Fruit fly (Drosophila melanogaster): ENCODE measurements around the gene alpha4GT1.
A peak's percentile ranks its signal among the peaks of the same experiment; 100 is the strongest.

Gene alpha4GT1

dm6 chr2L:3056448-3056790 lies 33.5 kb upstream of the alpha4GT1 start, which contains the start of gene FASN1 (continued):
- TF ChIP-seq Kr (GFP tag; optimal IDR thresholded peaks at IDR 0.05) (no peak), CG2202 (tag; optimal IDR thresholded peaks at IDR 0.05) (no peak), CG13775 (GFP tag; optimal IDR thresholded peaks at IDR 0.05) (no peak), repo (GFP tag; optimal IDR thresholded peaks at IDR 0.05) (no peak), ATbp (GFP tag; optimal IDR thresholded peaks at IDR 0.05) (no peak), fd64A (GFP tag; optimal IDR thresholded peaks at IDR 0.05) (no peak), CG12071 (GFP tag; optimal IDR thresholded peaks at IDR 0.05) (peak; percentile 65), D (optimal IDR thresholded peaks at IDR 0.05) (no peak), D (GFP tag; optimal IDR thresholded peaks at IDR 0.05) (no peak), Myb (GFP tag; optimal IDR thresholded peaks at IDR 0.05) (peak; percentile 31), CG2678 (tag; optimal IDR thresholded peaks at IDR 0.05) (peak; percentile 17), CG10431 (GFP tag; optimal IDR thresholded peaks at IDR 0.05) (no peak), CG15514 (GFP tag; optimal IDR thresholded peaks at IDR 0.05) (peak; percentile 34), CG4820 (GFP tag; optimal IDR thresholded peaks at IDR 0.05) (no peak), CG7839 (tag; optimal IDR thresholded peaks at IDR 0.05) (no peak), CG5180 (GFP tag; optimal IDR thresholded peaks at IDR 0.05) (peak; percentile 23), vnd (GFP tag; IDR thresholded peaks at IDR 0.05; ENCODE audit: partially characterized antibody) (no peak), NC2α (GFP tag; optimal IDR thresholded peaks at IDR 0.05) (peak; percentile 11), Sin3A (optimal IDR thresholded peaks at IDR 0.05) (no peak), Stat92E (GFP tag; optimal IDR thresholded peaks at IDR 0.05) (no peak), CG7271 (tag; optimal IDR thresholded peaks at IDR 0.05) (no peak), bsh (GFP tag; optimal IDR thresholded peaks at IDR 0.05) (no peak), CG13624 (GFP tag; optimal IDR thresholded peaks at IDR 0.05) (peak; percentile 28), CG18476 (GFP tag; optimal IDR thresholded peaks at IDR 0.05) (no peak), Adf1 (GFP tag; IDR thresholded peaks at IDR 0.05) (peak; percentile 37; the same call in 1 of the 2 replicates), nmo (GFP tag; optimal IDR thresholded peaks at IDR 0.05) (no peak), MTF-1 (GFP tag; optimal IDR thresholded peaks at IDR 0.05; ENCODE audit: borderline replicate concordance) (peak; percentile 25), sug (tag; optimal IDR thresholded peaks at IDR 0.05) (peak; percentile 40), sqz (GFP tag; optimal IDR thresholded peaks at IDR 0.05) (no peak), CG34422 (GFP tag; IDR thresholded peaks at IDR 0.05) (peak; percentile 60; the same call in 1 of the 3 replicates), hbn (GFP tag; IDR thresholded peaks at IDR 0.05; ENCODE audit: partially characterized antibody) (no peak), CG42726 (GFP tag; IDR thresholded peaks at IDR 0.05; ENCODE audit: partially characterized antibody) (0 out of 2 replicates have a peak, but pooled peaks have one; percentile 31), CG6272 (GFP tag; IDR thresholded peaks at IDR 0.05) (no peak), az2 (GFP tag; optimal IDR thresholded peaks at IDR 0.05) (no peak), Xbp1 (GFP tag; optimal IDR thresholded peaks at IDR 0.05) (no peak), sr (GFP tag; IDR thresholded peaks at IDR 0.05) (peak; percentile 38; the same call in 1 of the 3 replicates), Nf-YA (GFP tag; IDR thresholded peaks at IDR 0.05) (no peak), Deaf1 (tag; optimal IDR thresholded peaks at IDR 0.05) (peak; percentile 11), sim (GFP tag; IDR thresholded peaks at IDR 0.05) (no peak), crp (GFP tag; optimal IDR thresholded peaks at IDR 0.05) (no peak), gcm (GFP tag; optimal IDR thresholded peaks at IDR 0.05) (no peak), Dfd (GFP tag; optimal IDR thresholded peaks at IDR 0.05) (no peak), disco-r (GFP tag; optimal IDR thresholded peaks at IDR 0.05) (no peak), ssp (GFP tag; IDR thresholded peaks at IDR 0.05) (no peak), Hsf (GFP tag; optimal IDR thresholded peaks at IDR 0.05) (no peak), jumu (GFP tag; optimal IDR thresholded peaks at IDR 0.05) (no peak), row (GFP tag; IDR thresholded peaks at IDR 0.05) (no peak), gt (GFP tag; IDR thresholded peaks at IDR 0.05) (no peak), wor (GFP tag; IDR thresholded peaks at IDR 0.05) (no peak), CG8765 (GFP tag; IDR thresholded peaks at IDR 0.05) (no peak), CG17568 (GFP tag; optimal IDR thresholded peaks at IDR 0.05) (no peak)

All from whole organism, embryonic.